Fruit fly (Drosophila melanogaster): ENCODE data around the gene Ho.

Gene Ho

DNA sequence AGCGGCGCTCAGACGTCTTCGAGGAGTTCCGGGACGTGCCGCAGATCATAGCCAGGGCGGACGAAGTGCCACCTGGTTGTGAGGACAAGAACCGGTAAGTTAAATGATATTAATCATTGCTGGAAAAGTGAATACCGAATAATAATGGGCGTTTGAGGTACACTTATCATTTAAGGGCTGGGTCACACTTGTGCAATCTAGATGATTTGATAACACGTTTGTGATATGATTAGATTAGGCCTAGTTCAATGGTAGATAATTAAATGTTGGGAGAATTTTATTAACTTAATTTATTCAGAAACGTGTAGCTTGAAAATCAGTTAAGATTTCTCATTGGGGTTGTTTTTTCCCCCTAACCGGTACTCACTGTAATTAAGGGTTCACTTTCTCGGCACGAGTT is 8.7 kb upstream of the Ho start:
- TF ChIP-seq CG11723 (GFP tag; optimal IDR thresholded peaks at IDR 0.05), result no peak
- no peak for TF ChIP-seq bowl (GFP tag; IDR thresholded peaks at IDR 0.05)
- TF ChIP-seq rib (GFP tag; IDR thresholded peaks at IDR 0.05), result no peak
- no peak for TF ChIP-seq Asciz (GFP tag; optimal IDR thresholded peaks at IDR 0.05)
- TF ChIP-seq grn (GFP tag; optimal IDR thresholded peaks at IDR 0.05), result peak; percentile 75
- TF ChIP-seq ftz-f1 (GFP tag; optimal IDR thresholded peaks at IDR 0.05), result no peak
- no peak for TF ChIP-seq Rfx (GFP tag; IDR thresholded peaks at IDR 0.05)
- no peak for TF ChIP-seq gsb (GFP tag; IDR thresholded peaks at IDR 0.05)
- no peak for TF ChIP-seq Xrp1 (GFP tag; IDR thresholded peaks at IDR 0.05)
- no peak for TF ChIP-seq CG6654 (GFP tag; optimal IDR thresholded peaks at IDR 0.05)
- TF ChIP-seq CG31365 (tag; optimal IDR thresholded peaks at IDR 0.05), result no peak
- peak; percentile 79 for TF ChIP-seq exex (tag; optimal IDR thresholded peaks at IDR 0.05)
- no peak for TF ChIP-seq Lhr (GFP tag; optimal IDR thresholded peaks at IDR 0.05)
- no peak for TF ChIP-seq CG10209 (GFP tag; optimal IDR thresholded peaks at IDR 0.05)
- no peak for TF ChIP-seq ara (GFP tag; IDR thresholded peaks at IDR 0.05)
- TF ChIP-seq Scr (GFP tag; IDR thresholded peaks at IDR 0.05; ENCODE audit: partially characterized antibody), result no peak
- peak; percentile 49 for TF ChIP-seq Hey (tag; optimal IDR thresholded peaks at IDR 0.05)
- no peak for TF ChIP-seq CG13624 (GFP tag; optimal IDR thresholded peaks at IDR 0.05)
- no peak for TF ChIP-seq Deaf1 (tag; optimal IDR thresholded peaks at IDR 0.05)
- no peak for TF ChIP-seq sens-2 (GFP tag; IDR thresholded peaks at IDR 0.05)
- no peak for TF ChIP-seq CG8924 (tag; optimal IDR thresholded peaks at IDR 0.05)
- no peak for TF ChIP-seq ap (GFP tag; IDR thresholded peaks at IDR 0.05)
- TF ChIP-seq CG7556 (GFP tag; optimal IDR thresholded peaks at IDR 0.05), result no peak
- TF ChIP-seq chinmo (GFP tag; IDR thresholded peaks at IDR 0.05; ENCODE audit: partially characterized antibody), result 0 out of 4 replicates have a peak, but pooled peaks have one; percentile 27
- no peak for TF ChIP-seq CG17568 (GFP tag; optimal IDR thresholded peaks at IDR 0.05)
- no peak for TF ChIP-seq CG15514 (GFP tag; optimal IDR thresholded peaks at IDR 0.05)
- no peak for TF ChIP-seq bcd (GFP tag; optimal IDR thresholded peaks at IDR 0.05)
- TF ChIP-seq pho (GFP tag; optimal IDR thresholded peaks at IDR 0.05), result no peak
- no peak for TF ChIP-seq CG9932 (GFP tag; IDR thresholded peaks at IDR 0.05)
- TF ChIP-seq E2f1 (GFP tag; IDR thresholded peaks at IDR 0.05), result no peak
- TF ChIP-seq GATAe (GFP tag; conservative IDR thresholded peaks at IDR 0.05), result 0 out of 2 replicates have a peak, but pooled peaks have one; percentile 26
- no peak for TF ChIP-seq croc (GFP tag; conservative IDR thresholded peaks at IDR 0.05)
- no peak for TF ChIP-seq CG12391 (tag; optimal IDR thresholded peaks at IDR 0.05)
- TF ChIP-seq CG4730 (GFP tag; IDR thresholded peaks at IDR 0.05), result no peak
- no peak for TF ChIP-seq Hr51 (GFP tag; optimal IDR thresholded peaks at IDR 0.05)
- TF ChIP-seq unpg (GFP tag; optimal IDR thresholded peaks at IDR 0.05), result no peak
- TF ChIP-seq mam (GFP tag; optimal IDR thresholded peaks at IDR 0.05), result no peak
- no peak for TF ChIP-seq Hsf (GFP tag; optimal IDR thresholded peaks at IDR 0.05)
- TF ChIP-seq pfk (GFP tag; optimal IDR thresholded peaks at IDR 0.05), result no peak
- TF ChIP-seq mirr (GFP tag; optimal IDR thresholded peaks at IDR 0.05), result peak; percentile 63
- peak in 1 of 2 experiments; percentile 20 for TF ChIP-seq Pdp1 (GFP tag; optimal IDR thresholded peaks at IDR 0.05)
- TF ChIP-seq CG16813 (GFP tag; IDR thresholded peaks at IDR 0.05; ENCODE audit: partially characterized antibody), result no peak
- TF ChIP-seq az2 (GFP tag; optimal IDR thresholded peaks at IDR 0.05), result no peak
- no peak for TF ChIP-seq HHEX (GFP tag; optimal IDR thresholded peaks at IDR 0.05)
- no peak for TF ChIP-seq sens (GFP tag)
